Fruit fly (Drosophila melanogaster): ENCODE measurements around the gene CG34174.
A peak's percentile ranks its signal among the peaks of the same experiment; 100 is the strongest.

CG34174 gene

dm6 chr2L:2196590-2197474 lies 17.2 kb upstream of the CG34174 start (continued):
- TF ChIP-seq ham (GFP tag; IDR thresholded peaks at IDR 0.05) (no peak), cato (GFP tag; optimal IDR thresholded peaks at IDR 0.05; ENCODE audit: borderline replicate concordance) (no peak), CG43689 (GFP tag; IDR thresholded peaks at IDR 0.05) (no peak), vvl (GFP tag; IDR thresholded peaks at IDR 0.05) (no peak), jigr1 (GFP tag; IDR thresholded peaks at IDR 0.05) (no peak), CG13296 (GFP tag; optimal IDR thresholded peaks at IDR 0.05) (peak; percentile 84), lov (optimal IDR thresholded peaks at IDR 0.05) (no peak), lov (GFP tag; IDR thresholded peaks at IDR 0.05) (no peak), CG6854 (GFP tag; optimal IDR thresholded peaks at IDR 0.05) (peak; percentile 83), croc (GFP tag; conservative IDR thresholded peaks at IDR 0.05) (no peak), Dip3 (GFP tag; optimal IDR thresholded peaks at IDR 0.05) (peak; percentile 19), CoRest (tag; optimal IDR thresholded peaks at IDR 0.05) (peak; percentile 67), slou (GFP tag; optimal IDR thresholded peaks at IDR 0.05) (peak; percentile 61), ftz-f1 (GFP tag; optimal IDR thresholded peaks at IDR 0.05) (peak; percentile 100), ATbp (GFP tag; optimal IDR thresholded peaks at IDR 0.05) (no peak), jumu (GFP tag; optimal IDR thresholded peaks at IDR 0.05) (no peak), CG8478 (optimal IDR thresholded peaks at IDR 0.05) (peak; percentile 94), Rfx (GFP tag; IDR thresholded peaks at IDR 0.05) (no peak), prd (optimal IDR thresholded peaks at IDR 0.05) (no peak), prd (GFP tag; IDR thresholded peaks at IDR 0.05) (no peak), Atf3 (GFP tag; optimal IDR thresholded peaks at IDR 0.05) (no peak), Mes4 (GFP tag; optimal IDR thresholded peaks at IDR 0.05) (no peak), bab2 (GFP tag; optimal IDR thresholded peaks at IDR 0.05) (no peak), unpg (GFP tag; optimal IDR thresholded peaks at IDR 0.05) (peak; percentile 34), ap (GFP tag; IDR thresholded peaks at IDR 0.05) (no peak), ase (GFP tag; IDR thresholded peaks at IDR 0.05) (no peak), schlank (tag; optimal IDR thresholded peaks at IDR 0.05) (peak; percentile 55), Six4 (GFP tag; optimal IDR thresholded peaks at IDR 0.05) (peak; percentile 2), CG9817 (tag; optimal IDR thresholded peaks at IDR 0.05) (peak; percentile 20), CG2678 (tag; optimal IDR thresholded peaks at IDR 0.05) (peak; percentile 67), CG17612 (GFP tag; IDR thresholded peaks at IDR 0.05) (no peak), CG16863 (GFP tag; optimal IDR thresholded peaks at IDR 0.05) (peak; percentile 14), cas (GFP tag; IDR thresholded peaks at IDR 0.05) (no peak), hb (GFP tag; IDR thresholded peaks at IDR 0.05; ENCODE audit: partially characterized antibody) (no peak), Hr3 (GFP tag; optimal IDR thresholded peaks at IDR 0.05) (peak; percentile 62), sima (GFP tag; optimal IDR thresholded peaks at IDR 0.05) (no peak), CG4360 (GFP tag; IDR thresholded peaks at IDR 0.05) (no peak), Sox100B (GFP tag; optimal IDR thresholded peaks at IDR 0.05) (peak; percentile 38), zen (tag; optimal IDR thresholded peaks at IDR 0.05) (peak; percentile 94), CG10209 (GFP tag; optimal IDR thresholded peaks at IDR 0.05) (peak; percentile 69), Sox102F (GFP tag; optimal IDR thresholded peaks at IDR 0.05) (peak; percentile 40), trh (GFP tag; optimal IDR thresholded peaks at IDR 0.05) (no peak), CG17802 (tag; optimal IDR thresholded peaks at IDR 0.05) (no peak), CG10267 (tag; optimal IDR thresholded peaks at IDR 0.05) (peak; percentile 23), wor (GFP tag; IDR thresholded peaks at IDR 0.05) (no peak), chn (GFP tag; optimal IDR thresholded peaks at IDR 0.05) (peak; percentile 69), CG6791 (GFP tag; IDR thresholded peaks at IDR 0.05; ENCODE audit: partially characterized antibody) (no peak), CG10959 (GFP tag; IDR thresholded peaks at IDR 0.05) (no peak), CG14710 (tag; optimal IDR thresholded peaks at IDR 0.05) (peak; percentile 38), CG17186 (GFP tag; optimal IDR thresholded peaks at IDR 0.05) (no peak), CG6254 (GFP tag; optimal IDR thresholded peaks at IDR 0.05) (peak; percentile 70)

Measured in whole organism, embryonic.